Worm (Caenorhabditis elegans) whole organism, L4/young adult: ENCODE data around the gene col-96.
A peak's percentile ranks its signal among the peaks of the same experiment; 100 is the strongest.

Experiments
- W03F9.2 ChIP-seq: fragments of 150-350 bp; optimal IDR thresholded peaks from 2 replicates; lab custom pipeline; 2014; ENCODE audit warnings: missing biosample characterization, missing genetic modification characterization
- dao-5 ChIP-seq: sonication (generic microtip); optimal IDR thresholded peaks from 2 replicates; lab custom pipeline; 2016; ENCODE audit warnings: missing genotype, missing genetic modification characterization, moderate library complexity, missing compliant biosample characterization
- him-1 ChIP-seq: sonication (generic microtip); optimal IDR thresholded peaks from 2 replicates; lab custom pipeline; 2016; ENCODE audit warnings: missing genotype, missing genetic modification reagents, missing genetic modification characterization, missing compliant biosample characterization

Gene col-96

DNA sequence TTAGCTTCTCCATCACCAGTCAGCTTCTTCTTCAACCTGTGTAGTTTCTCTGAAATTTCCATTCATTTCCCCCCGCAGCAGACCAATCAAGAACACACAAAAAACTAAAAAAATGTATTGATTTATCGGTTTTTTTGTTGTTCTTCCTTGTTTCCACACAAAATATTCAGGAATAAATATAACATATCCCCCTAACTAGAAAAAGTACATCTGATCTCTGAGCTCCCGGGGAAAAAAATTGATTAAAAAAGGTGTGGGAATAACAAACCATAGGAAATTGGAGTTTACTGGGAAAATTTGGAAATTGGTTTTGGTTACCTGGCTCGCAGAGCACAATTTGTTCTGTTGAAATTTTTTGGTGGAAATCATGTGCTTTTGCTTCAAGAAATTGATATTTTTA lies 11.6 kb downstream of the col-96 start, which contains the start of gene Y41C4A.22:
Gene Y41C4A.22, plus strand, starts transcription at position 301 of the 400 bp plus-strand sequence.
- no peak for TF ChIP-seq him-1 (tag; lab: Kevin White, UChicago)
- no peak for TF ChIP-seq dao-5 (tag; lab: Kevin White, UChicago)
- no peak for TF ChIP-seq W03F9.2 (tag; lab: Kevin White, UChicago)

- no peak for TF ChIP-seq W03F9.2 (tag; lab: Kevin White, UChicago)
- TF ChIP-seq him-1 (tag; lab: Kevin White, UChicago): no peak
- no peak for TF ChIP-seq dao-5 (tag; lab: Kevin White, UChicago)
Observed at ce11 chrIII:11694506-11694947, 12.0 kb downstream of the col-96 start.

DNA sequence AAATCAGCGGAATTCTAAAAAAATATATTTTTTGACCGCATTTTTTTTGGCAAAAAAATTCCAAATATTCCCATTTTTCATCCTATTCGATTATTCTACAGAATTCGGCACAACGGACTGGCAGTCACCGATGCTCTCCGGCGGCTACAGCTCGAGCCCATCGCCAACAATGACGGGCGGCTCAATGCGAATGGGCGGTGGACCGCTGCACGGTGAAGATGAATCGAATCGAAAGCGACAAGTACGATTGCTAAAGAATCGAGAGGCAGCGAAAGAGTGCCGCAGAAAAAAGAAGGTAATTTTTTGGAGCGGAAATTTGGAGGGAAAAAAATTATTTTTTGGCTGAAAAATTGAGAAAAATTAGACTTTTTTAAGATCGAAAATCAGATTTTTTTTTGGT lies 14.2 kb downstream of the col-96 start:
- TF ChIP-seq W03F9.2 (tag; lab: Kevin White, UChicago) (no peak), dao-5 (tag; lab: Kevin White, UChicago) (no peak), him-1 (tag; lab: Kevin White, UChicago) (no peak)

DNA sequence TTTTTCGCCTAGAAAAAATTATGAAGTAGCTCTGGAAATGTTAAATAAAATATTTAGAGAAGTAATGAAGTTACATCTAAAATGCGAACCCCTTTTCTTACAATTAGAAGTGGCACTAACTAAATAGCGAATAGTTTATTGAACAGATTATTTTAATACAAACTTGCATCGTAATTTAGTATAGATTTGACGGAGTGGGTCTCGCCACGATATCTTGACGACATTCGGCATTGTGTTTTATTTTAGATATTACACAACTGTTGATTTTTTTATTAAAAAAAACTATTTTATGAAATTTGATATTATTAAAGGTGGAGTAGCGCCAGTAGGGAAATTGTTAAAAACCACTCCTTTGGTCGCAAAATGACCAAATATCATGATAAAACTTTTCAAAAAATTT lies 16.7 kb downstream of the col-96 start:
- TF ChIP-seq W03F9.2 (tag; lab: Kevin White, UChicago) (no peak), him-1 (tag; lab: Kevin White, UChicago) (no peak), dao-5 (tag; lab: Kevin White, UChicago) (no peak)

DNA sequence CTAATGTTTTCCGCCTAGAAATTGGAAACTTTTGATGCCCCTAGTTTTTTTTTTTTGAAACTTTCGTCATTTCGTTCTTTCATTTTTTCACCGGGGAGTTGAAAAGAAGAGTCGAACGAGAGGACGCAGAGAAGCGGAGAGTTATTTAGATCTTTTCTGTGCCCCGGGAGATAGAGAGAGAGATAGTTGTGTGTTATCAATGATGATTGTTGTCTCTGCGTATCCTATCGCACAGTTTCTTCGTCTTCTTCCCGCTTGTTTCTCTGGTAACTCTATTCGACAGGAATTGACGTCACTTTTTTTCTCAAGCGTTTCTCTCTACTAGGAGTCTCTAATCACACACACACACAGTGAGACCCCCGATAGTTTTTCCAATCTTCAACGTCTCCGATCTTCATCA lies 17.3 kb downstream of the col-96 start:
- TF ChIP-seq dao-5 (tag; lab: Kevin White, UChicago): no peak
- TF ChIP-seq W03F9.2 (tag; lab: Kevin White, UChicago): peak; percentile 48

- no peak for TF ChIP-seq dao-5 (tag; lab: Kevin White, UChicago)
- no peak for TF ChIP-seq W03F9.2 (tag; lab: Kevin White, UChicago)
- no peak for TF ChIP-seq him-1 (tag; lab: Kevin White, UChicago)
Observed at ce11 chrIII:11684770-11685169, 21.8 kb downstream of the col-96 start.

DNA sequence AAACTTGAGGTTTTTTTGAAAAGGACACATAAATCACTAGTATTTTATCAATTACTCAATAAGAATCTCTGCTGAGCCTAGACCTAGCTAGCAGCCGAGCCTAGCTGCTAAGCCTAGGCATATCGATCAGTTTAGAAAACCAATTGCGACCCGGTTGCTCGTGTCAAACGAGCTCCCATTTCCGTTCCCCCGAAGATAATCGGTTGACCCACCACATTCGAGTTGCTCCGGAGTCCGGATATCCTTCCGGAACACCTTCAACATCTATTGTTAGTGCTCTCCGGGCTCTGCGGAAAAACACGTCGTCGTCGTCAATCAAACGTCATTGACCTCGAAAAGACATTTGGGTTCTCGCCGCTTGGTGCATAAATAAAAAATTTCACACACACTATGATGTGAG lies 22.8 kb downstream of the col-96 start:
- TF ChIP-seq dao-5 (tag; lab: Kevin White, UChicago): no peak
- no peak for TF ChIP-seq him-1 (tag; lab: Kevin White, UChicago)
- TF ChIP-seq W03F9.2 (tag; lab: Kevin White, UChicago): no peak

DNA sequence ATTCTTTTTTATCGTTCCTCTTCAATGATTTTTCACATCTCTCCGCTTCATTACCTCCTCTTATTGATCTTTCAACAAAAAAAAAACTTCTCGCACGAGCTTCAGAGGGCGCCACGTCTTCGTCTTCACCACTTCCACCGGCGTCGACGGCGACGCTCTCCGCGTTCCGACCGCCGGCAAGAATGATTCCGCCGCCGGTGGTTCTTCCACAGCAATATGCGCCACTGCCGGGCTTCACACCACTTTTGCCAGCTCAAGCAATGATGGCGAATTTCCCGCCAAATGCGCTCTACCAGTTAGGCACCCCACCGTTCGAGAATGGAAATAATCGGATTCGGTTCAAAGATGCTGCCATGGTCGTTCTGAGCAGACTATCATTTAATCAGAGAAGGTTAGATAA lies 23.5 kb downstream of the col-96 start:
- TF ChIP-seq dao-5 (tag; lab: Kevin White, UChicago) (no peak), W03F9.2 (tag; lab: Kevin White, UChicago) (no peak), him-1 (tag; lab: Kevin White, UChicago) (no peak)

ce11 chrIII:11681461-11682014 lies 25.0 kb downstream of the col-96 start:
- TF ChIP-seq W03F9.2 (tag; lab: Kevin White, UChicago): no peak
- no peak for TF ChIP-seq him-1 (tag; lab: Kevin White, UChicago)

DNA sequence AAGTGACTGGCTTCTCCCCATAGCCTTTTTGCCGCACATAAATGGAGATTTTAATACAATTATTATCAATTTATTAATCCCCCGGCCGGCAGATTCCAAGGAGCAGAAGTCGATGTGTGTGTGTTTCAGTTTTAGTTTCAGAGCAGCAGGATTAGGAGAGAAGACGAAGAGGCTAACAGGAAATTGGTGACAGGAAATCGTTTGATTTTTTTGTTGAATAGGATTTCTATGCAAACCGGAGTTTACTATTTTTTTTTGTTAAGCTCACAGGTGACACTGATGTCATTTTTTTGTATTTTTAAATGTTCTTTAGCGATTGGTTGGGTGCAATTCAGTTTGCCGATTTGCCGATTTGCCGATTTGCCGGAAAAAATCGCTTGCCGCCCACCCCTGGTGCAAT lies 26.1 kb downstream of the col-96 start:
- TF ChIP-seq W03F9.2 (tag; lab: Kevin White, UChicago) (no peak), dao-5 (tag; lab: Kevin White, UChicago) (no peak), him-1 (tag; lab: Kevin White, UChicago) (no peak)

ce11 chrIII:11669008-11669407 lies 37.6 kb downstream of the col-96 start:
- TF ChIP-seq W03F9.2 (tag; lab: Kevin White, UChicago): no peak
- TF ChIP-seq him-1 (tag; lab: Kevin White, UChicago): no peak
- TF ChIP-seq dao-5 (tag; lab: Kevin White, UChicago): no peak

DNA sequence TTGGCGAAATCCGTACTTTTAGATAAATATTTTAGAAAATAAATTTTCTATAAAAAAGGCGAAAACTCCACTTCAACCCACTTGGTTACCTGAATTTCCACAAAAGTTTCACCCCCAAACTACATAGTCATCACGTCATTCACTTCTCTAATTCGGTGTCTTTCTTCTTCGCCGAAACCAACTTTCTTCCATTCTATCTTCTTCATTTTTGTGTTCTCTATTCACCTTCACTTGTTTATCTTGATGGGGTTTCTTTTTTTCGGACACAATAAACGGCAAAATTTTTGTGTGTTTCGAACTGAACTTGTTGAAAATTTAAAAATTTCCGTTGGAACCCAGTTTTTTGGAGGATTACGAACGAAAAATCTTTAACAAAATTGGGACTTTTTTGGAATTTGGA lies 39.7 kb downstream of the col-96 start:
- TF ChIP-seq dao-5 (tag; lab: Kevin White, UChicago): no peak
- TF ChIP-seq him-1 (tag; lab: Kevin White, UChicago): no peak
- TF ChIP-seq W03F9.2 (tag; lab: Kevin White, UChicago): no peak

DNA sequence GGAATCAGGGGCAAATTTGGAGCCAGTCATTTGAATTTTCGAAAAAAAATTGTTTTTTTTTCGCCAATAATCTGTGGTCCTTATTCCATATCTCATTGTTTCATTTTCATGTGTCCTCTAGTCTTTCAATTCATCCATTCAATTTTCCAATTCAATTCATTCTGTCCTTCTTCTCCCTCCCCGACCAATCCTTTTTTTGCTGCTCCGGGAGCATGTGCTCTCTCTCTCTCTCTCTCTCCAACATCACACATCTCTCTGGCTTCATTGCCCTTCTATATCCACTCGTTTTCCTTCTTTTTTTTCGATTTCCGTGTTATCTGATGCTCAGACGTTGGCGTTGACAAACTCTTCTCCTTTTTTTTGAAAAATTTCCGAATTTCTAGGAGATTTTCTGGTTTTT lies 43.2 kb downstream of the col-96 start:
- TF ChIP-seq him-1 (tag; lab: Kevin White, UChicago) (no peak), dao-5 (tag; lab: Kevin White, UChicago) (no peak), W03F9.2 (tag; lab: Kevin White, UChicago) (no peak)

DNA sequence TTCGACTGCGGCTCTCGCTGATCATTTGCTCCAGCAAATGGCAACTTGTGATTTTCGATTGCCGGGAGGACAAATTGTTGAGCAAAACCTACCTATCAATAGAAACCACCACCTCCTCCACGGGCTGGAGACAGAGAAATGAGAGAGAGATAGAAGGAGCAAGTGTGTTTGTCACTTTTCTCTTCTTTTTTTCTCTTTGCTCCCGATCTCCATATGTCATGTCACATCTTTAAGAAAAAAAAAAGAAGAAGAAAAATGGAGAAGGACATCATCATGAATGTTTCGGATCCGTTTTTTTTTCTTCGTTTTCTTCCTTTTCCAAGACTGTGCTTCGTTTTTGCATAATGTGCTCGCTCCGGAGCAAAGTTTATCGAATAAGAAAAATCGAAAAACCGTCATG lies 45.8 kb downstream of the col-96 start:
- TF ChIP-seq him-1 (tag; lab: Kevin White, UChicago): no peak
- no peak for TF ChIP-seq W03F9.2 (tag; lab: Kevin White, UChicago)
- TF ChIP-seq dao-5 (tag; lab: Kevin White, UChicago): no peak
